Worm (Caenorhabditis elegans) whole organism, L2 larva: ENCODE data around the gene ger-1.
A peak's percentile ranks its signal among the peaks of the same experiment; 100 is the strongest.

ENCODE experiments used
- C34F6.9 ChIP-seq: fragments of 150-350 bp; optimal IDR thresholded peaks from 2 replicates; lab custom pipeline; 2014; ENCODE audit warnings: missing biosample characterization, missing genetic modification characterization
- R02D3.7 ChIP-seq: fragments of 150-350 bp; optimal IDR thresholded peaks from 2 replicates; lab custom pipeline; 2014; ENCODE audit warnings: missing biosample characterization, missing genetic modification characterization
- alr-1 ChIP-seq: fragments of 150-350 bp; optimal IDR thresholded peaks from 2 replicates; lab custom pipeline; 2014; ENCODE audit warnings: missing biosample characterization, missing genetic modification characterization
- aly-2 ChIP-seq: fragments of 150-350 bp; optimal IDR thresholded peaks from 2 replicates; lab custom pipeline; 2014; ENCODE audit warnings: missing biosample characterization, missing genetic modification characterization
- ama-1 ChIP-seq: fragments of 150-350 bp; optimal IDR thresholded peaks from 2 replicates; lab custom pipeline; 2018; ENCODE audit warnings: inconsistent platforms
- blmp-1 ChIP-seq: sonication (generic microtip); optimal IDR thresholded peaks from 2 replicates; lab custom pipeline; 2017; ENCODE audit warnings: missing genetic modification characterization, mild to moderate bottlenecking, missing compliant biosample characterization, antibody characterized with exemption, moderate library complexity; ENCODE audit not compliant: insufficient read depth
- ceh-16 ChIP-seq: fragments of 150-350 bp; optimal IDR thresholded peaks from 2 replicates; lab custom pipeline; 2014; ENCODE audit warnings: missing biosample characterization, missing genetic modification characterization
- crh-2 ChIP-seq: sonication (generic microtip); optimal IDR thresholded peaks from 2 replicates; lab custom pipeline; 2017; ENCODE audit warnings: missing biosample characterization, missing genetic modification characterization
- dmd-4 ChIP-seq: sonication (generic microtip); optimal IDR thresholded peaks from 2 replicates; lab custom pipeline; 2017; ENCODE audit warnings: missing biosample characterization, missing genetic modification characterization
- egl-27 ChIP-seq: sonication (generic microtip); optimal IDR thresholded peaks from 3 replicates; lab custom pipeline; 2017; ENCODE audit warnings: missing biosample characterization, missing genetic modification reagents, missing genetic modification characterization
- elt-1 ChIP-seq: fragments of 150-350 bp; optimal IDR thresholded peaks from 2 replicates; lab custom pipeline; 2014; ENCODE audit warnings: missing biosample characterization, missing genetic modification characterization
- elt-3 ChIP-seq: sonication (generic microtip); optimal IDR thresholded peaks from 2 replicates; lab custom pipeline; 2017; ENCODE audit warnings: missing biosample characterization, missing genetic modification characterization
- fos-1 ChIP-seq: fragments of 150-350 bp; optimal IDR thresholded peaks from 2 replicates; lab custom pipeline; 2014; ENCODE audit warnings: missing biosample characterization, missing genetic modification characterization
- gmeb-1 ChIP-seq: fragments of 150-350 bp; optimal IDR thresholded peaks from 2 replicates; lab custom pipeline; 2014; ENCODE audit warnings: missing biosample characterization, missing genetic modification characterization
- lin-11 ChIP-seq: fragments of 150-350 bp; sonication (generic microtip); optimal IDR thresholded peaks from 2 replicates; lab custom pipeline; 2014; ENCODE audit warnings: missing biosample characterization, missing genetic modification characterization, inconsistent platforms, mixed read lengths
- lin-13 ChIP-seq: fragments of 150-350 bp; optimal IDR thresholded peaks from 2 replicates; lab custom pipeline; 2014; ENCODE audit warnings: missing biosample characterization, missing genetic modification reagents, missing genetic modification characterization
- lin-39 ChIP-seq: fragments of 150-350 bp; optimal IDR thresholded peaks from 2 replicates; lab custom pipeline; 2014; ENCODE audit warnings: missing biosample characterization, missing genetic modification reagents, missing genetic modification characterization
- lsy-2 ChIP-seq, 2 experiments: fragments of 150-350 bp in 1 of 2; sonication (generic microtip) in 1 of 2; optimal IDR thresholded peaks; 2 replicates each; lab custom pipeline; 2014 to 2017; ENCODE audit warnings: missing biosample characterization in 2 of 2, missing genetic modification characterization in 2 of 2
- mab-5 ChIP-seq: fragments of 150-350 bp; optimal IDR thresholded peaks from 2 replicates; lab custom pipeline; 2014; ENCODE audit warnings: missing biosample characterization, missing genetic modification characterization
- mbf-1 ChIP-seq: sonication (generic microtip); optimal IDR thresholded peaks from 2 replicates; lab custom pipeline; 2017; ENCODE audit warnings: missing biosample characterization, missing genetic modification characterization
- mdl-1 ChIP-seq, 2 experiments: fragments of 150-350 bp in 1 of 2; sonication (generic microtip) in 1 of 2; optimal IDR thresholded peaks; 2 replicates each; lab custom pipeline; 2017; ENCODE audit warnings: missing biosample characterization in 2 of 2, missing genetic modification characterization in 2 of 2
- nhr-10 ChIP-seq: sonication (generic microtip); optimal IDR thresholded peaks from 2 replicates; lab custom pipeline; 2017; ENCODE audit warnings: missing biosample characterization, missing genetic modification characterization
- nhr-129 ChIP-seq: fragments of 150-350 bp; optimal IDR thresholded peaks from 2 replicates; lab custom pipeline; 2014; ENCODE audit warnings: missing biosample characterization, missing genetic modification characterization
- nhr-21 ChIP-seq: fragments of 150-350 bp; optimal IDR thresholded peaks from 2 replicates; lab custom pipeline; 2014; ENCODE audit warnings: missing biosample characterization, missing genetic modification characterization
- nhr-23 ChIP-seq: fragments of 150-350 bp; optimal IDR thresholded peaks from 2 replicates; lab custom pipeline; 2014; ENCODE audit warnings: missing biosample characterization, missing genetic modification reagents, missing genetic modification characterization
- nhr-237 ChIP-seq: fragments of 150-350 bp; optimal IDR thresholded peaks from 2 replicates; lab custom pipeline; 2014; ENCODE audit warnings: missing biosample characterization, missing genetic modification characterization
- nhr-25 ChIP-seq: fragments of 150-350 bp; sonication (generic microtip); optimal IDR thresholded peaks from 3 replicates; lab custom pipeline; 2014; ENCODE audit warnings: missing biosample characterization, missing genetic modification characterization
- nhr-6 ChIP-seq: fragments of 150-350 bp; optimal IDR thresholded peaks from 2 replicates; lab custom pipeline; 2014; ENCODE audit warnings: missing biosample characterization, missing genetic modification characterization
- skn-1 ChIP-seq: sonication (generic microtip); optimal IDR thresholded peaks from 2 replicates; lab custom pipeline; 2017; ENCODE audit warnings: missing biosample characterization, missing genetic modification characterization
- sma-3 ChIP-seq: sonication (generic microtip); optimal IDR thresholded peaks from 2 replicates; lab custom pipeline; 2016; ENCODE audit warnings: missing genetic modification reagents, missing genetic modification characterization, missing compliant biosample characterization
- sma-9 ChIP-seq, 2 experiments: fragments of 150-350 bp in 1 of 2; sonication (generic microtip) in 1 of 2; optimal IDR thresholded peaks; 2 replicates each; lab custom pipeline; 2014 to 2016; ENCODE audit warnings: missing genetic modification characterization in 2 of 2, mild to moderate bottlenecking in 1 of 2, missing biosample characterization in 1 of 2, missing compliant biosample characterization in 1 of 2, missing genetic modification reagents in 1 of 2, moderate library complexity in 1 of 2
- snpc-4 ChIP-seq: fragments of 150-350 bp; optimal IDR thresholded peaks from 2 replicates; lab custom pipeline; 2014; ENCODE audit warnings: missing biosample characterization, missing genetic modification characterization
- unc-39 ChIP-seq: fragments of 150-350 bp; optimal IDR thresholded peaks from 2 replicates; lab custom pipeline; 2014; ENCODE audit warnings: missing biosample characterization, missing genetic modification characterization
- unc-55 ChIP-seq: fragments of 150-350 bp; sonication (generic microtip); optimal IDR thresholded peaks from 3 replicates; lab custom pipeline; 2014; ENCODE audit warnings: missing biosample characterization, missing genetic modification reagents, missing genetic modification characterization
- ztf-1 ChIP-seq: fragments of 200-800 bp; sonication (Bioruptor generic); conservative IDR thresholded peaks from 2 replicates; pipeline ENCODE4 v1.3.6; 2022; ENCODE audit warnings: missing genetic modification characterization, missing compliant biosample characterization
- ztf-4 ChIP-seq: fragments of 150-350 bp; optimal IDR thresholded peaks from 2 replicates; lab custom pipeline; 2014; ENCODE audit warnings: missing biosample characterization, missing genetic modification characterization

The ger-1 gene

DNA sequence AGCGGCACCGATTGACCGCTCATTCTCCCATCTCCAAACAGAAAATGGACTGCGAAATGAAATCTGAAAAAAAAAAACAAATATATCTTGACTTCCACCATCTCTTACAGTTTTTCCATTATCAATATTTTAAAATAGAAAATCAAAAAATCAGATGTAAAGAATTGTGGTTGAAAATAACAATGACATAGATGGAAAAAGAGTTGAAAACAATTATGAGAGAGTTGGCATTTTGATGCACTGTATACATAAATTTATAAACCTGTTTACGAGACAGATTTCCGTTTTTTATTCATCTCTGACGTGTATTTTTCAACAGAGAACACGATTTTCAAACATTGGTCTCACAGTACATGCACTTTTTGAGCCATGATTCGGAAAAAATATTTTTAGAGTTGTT lies 13.4 kb upstream of the ger-1 start, which contains the start of gene ZK418.7:
TSS of gene ZK418.7 (minus strand) at position 101 of the 400 bp plus-strand sequence.
- TF ChIP-seq mab-5: no peak
- no peak for TF ChIP-seq C34F6.9
- no peak for TF ChIP-seq ceh-16 (tag; lab: Kevin White, UChicago)
- no peak for TF ChIP-seq nhr-25 (tag; lab: Kevin White, UChicago)
- TF ChIP-seq elt-3 (tag; lab: Kevin White, UChicago): no peak
- TF ChIP-seq alr-1 (tag; lab: Kevin White, UChicago): no peak
- TF ChIP-seq ama-1 (lab: Kevin White, UChicago): no peak
- TF ChIP-seq lin-39 (tag; lab: Kevin White, UChicago): no peak
- no peak for TF ChIP-seq mdl-1 (tag; optimal IDR thresholded peaks at IDR 0.05; lab: Kevin White, UChicago)
- no peak for TF ChIP-seq nhr-129 (tag; lab: Kevin White, UChicago)
- no peak for TF ChIP-seq aly-2 (tag; lab: Kevin White, UChicago)
- no peak for TF ChIP-seq lsy-2 (tag; optimal IDR thresholded peaks at IDR 0.05; lab: Kevin White, UChicago)

- TF ChIP-seq crh-2 (tag; lab: Kevin White, UChicago) (no peak), R02D3.7 (tag; lab: Kevin White, UChicago) (no peak), lin-11 (tag; lab: Kevin White, UChicago) (no peak), ztf-4 (no peak), nhr-10 (no peak), nhr-237 (tag; lab: Kevin White, UChicago) (no peak), sma-3 (GFP tag; lab: Kevin White, UChicago) (no peak), lin-39 (tag; lab: Kevin White, UChicago) (no peak), ztf-1 (GFP tag; lab: Robert Waterston, UW) (no peak), aly-2 (tag; lab: Kevin White, UChicago) (no peak), sma-9 (GFP tag; optimal IDR thresholded peaks at IDR 0.05; lab: Kevin White, UChicago) (no peak), sma-9 (tag; optimal IDR thresholded peaks at IDR 0.05; lab: Kevin White, UChicago) (no peak), mbf-1 (tag; lab: Kevin White, UChicago) (no peak), gmeb-1 (no peak), C34F6.9 (no peak), nhr-6 (no peak), blmp-1 (tag; lab: Kevin White, UChicago) (no peak), nhr-129 (tag; lab: Kevin White, UChicago) (no peak), elt-3 (tag; lab: Kevin White, UChicago) (no peak)
Measured at ce11 chrIII:7078737-7079136, 11.5 kb upstream of the ger-1 start, which contains the start of gene ZK418.6. Gene ZK418.6, minus strand, starts transcription at chrIII:7078837.

ce11 chrIII:7076386-7076785 lies 9.1 kb upstream of the ger-1 start, which contains the start of gene ZK418.13:
Gene ZK418.13, minus strand, starts transcription at chrIII:7076486.
- TF ChIP-seq lin-39 (tag; lab: Kevin White, UChicago) (no peak), ama-1 (lab: Kevin White, UChicago) (no peak), gmeb-1 (no peak), unc-39 (tag; lab: Kevin White, UChicago) (no peak), lsy-2 (tag; optimal IDR thresholded peaks at IDR 0.05; lab: Kevin White, UChicago) (no peak), elt-1 (tag; lab: Kevin White, UChicago) (no peak), nhr-21 (no peak), nhr-23 (no peak), dmd-4 (tag; lab: Kevin White, UChicago) (no peak), nhr-10 (no peak), mbf-1 (tag; lab: Kevin White, UChicago) (no peak)

- no peak for TF ChIP-seq fos-1 (tag; lab: Kevin White, UChicago)
- TF ChIP-seq ama-1 (lab: Kevin White, UChicago): no peak
- TF ChIP-seq nhr-237 (tag; lab: Kevin White, UChicago): no peak
- peak; percentile 3 for TF ChIP-seq egl-27 (tag; lab: Kevin White, UChicago)
- TF ChIP-seq nhr-10: no peak
- TF ChIP-seq C34F6.9: peak; percentile 56
- peak; percentile 41 for TF ChIP-seq sma-3 (GFP tag; lab: Kevin White, UChicago)
- no peak for TF ChIP-seq mdl-1 (tag; optimal IDR thresholded peaks at IDR 0.05; lab: Kevin White, UChicago)
- TF ChIP-seq ztf-4: no peak
- peak; percentile 97 for TF ChIP-seq gmeb-1
- peak; percentile 28 for TF ChIP-seq skn-1 (tag; lab: Kevin White, UChicago)
- TF ChIP-seq mab-5: peak; percentile 25
- TF ChIP-seq nhr-129 (tag; lab: Kevin White, UChicago): peak; percentile 55
- TF ChIP-seq unc-55 (GFP tag; lab: Kevin White, UChicago): peak; percentile 70
- TF ChIP-seq snpc-4 (tag; lab: Kevin White, UChicago): no peak
- peak; percentile 45 for TF ChIP-seq lin-13 (GFP tag; lab: Kevin White, UChicago)
- peak; percentile 28 for TF ChIP-seq sma-9 (GFP tag; optimal IDR thresholded peaks at IDR 0.05; lab: Kevin White, UChicago)
- no peak for TF ChIP-seq sma-9 (tag; optimal IDR thresholded peaks at IDR 0.05; lab: Kevin White, UChicago)
- TF ChIP-seq lsy-2 (tag; optimal IDR thresholded peaks at IDR 0.05; lab: Kevin White, UChicago): peak; percentile 30 to 77
- peak; percentile 49 for TF ChIP-seq crh-2 (tag; lab: Kevin White, UChicago)
Measured at ce11 chrIII:7073801-7074386, 6.6 kb upstream of the ger-1 start, which contains the start of gene ZK418.5. Gene ZK418.5, minus strand, starts transcription at chrIII:7073851.
